Worm (Caenorhabditis elegans) whole organism, young adult: ENCODE data around the gene C17A2.7.

Experiments
- C17E4.6 ChIP-seq: fragments of 200-800 bp; sonication (Bioruptor generic); IDR thresholded peaks from 2 replicates; pipeline ENCODE4 v1.3.6; 2022; ENCODE audit warnings: missing genetic modification reagents, missing genetic modification characterization, missing compliant biosample characterization
- lin-35 ChIP-seq, 3 experiments: fragments of 150-350 bp in 2 of 3; sonication (generic microtip) in 1 of 3; optimal IDR thresholded peaks; 2 replicates each; lab custom pipeline; 2014 to 2018; ENCODE audit warnings: missing biosample characterization in 3 of 3, missing genetic modification characterization in 3 of 3, missing genetic modification reagents in 3 of 3
- tbp1 ChIP-seq: fragments of 200-800 bp; sonication (Bioruptor generic); optimal IDR thresholded peaks from 2 replicates; lab custom pipeline; 2018; ENCODE audit warnings: mild to moderate bottlenecking, missing genetic modification characterization, missing compliant biosample characterization
- zfh-2 ChIP-seq: fragments of 200-800 bp; sonication (Bioruptor generic); conservative IDR thresholded peaks from 2 replicates; pipeline ENCODE4 v1.3.6; 2022; ENCODE audit warnings: missing genetic modification reagents, missing genetic modification characterization, missing compliant biosample characterization

ce11 chrII:3806964-3807363 is 36.2 kb downstream of the C17A2.7 start, which contains the start of gene F54D10.4:
- TF ChIP-seq tbp1 (GFP tag; lab: Kevin White, UChicago) (no peak), zfh-2 (GFP tag; lab: Robert Waterston, UW) (no peak), lin-35 (GFP tag; optimal IDR thresholded peaks at IDR 0.05; lab: Kevin White, UChicago) (no peak), C17E4.6 (no peak)
